Worm (Caenorhabditis elegans): ENCODE measurements around the gene abts-4.

abts-4 gene

ce11 chrX:6804857-6805256 is 43.3 kb upstream of the abts-4 start (continued):
- TF ChIP-seq ceh-20 (GFP tag; IDR thresholded peaks at IDR 0.05): no peak
- TF ChIP-seq skn-1 (tag; optimal IDR thresholded peaks at IDR 0.05): no peak
- no peak for TF ChIP-seq nhr-102 (tag; optimal IDR thresholded peaks at IDR 0.05)
- TF ChIP-seq unc-130 (GFP tag; optimal IDR thresholded peaks at IDR 0.05): no peak
- no peak for TF ChIP-seq F37D6.2 (tag; optimal IDR thresholded peaks at IDR 0.05)
- no peak for TF ChIP-seq egl-43 (GFP tag; IDR thresholded peaks at IDR 0.05)
- peak; percentile 83 for TF ChIP-seq dmd-6 (GFP tag; IDR thresholded peaks at IDR 0.05)
- TF ChIP-seq lin-13 (GFP tag; optimal IDR thresholded peaks at IDR 0.05): peak; percentile 16
- no peak for TF ChIP-seq ceh-82 (tag; optimal IDR thresholded peaks at IDR 0.05)

ce11 chrX:6804405-6804804 is 42.9 kb upstream of the abts-4 start:
- no peak for TF ChIP-seq snpc-4 (tag; optimal IDR thresholded peaks at IDR 0.05)
- TF ChIP-seq fkh-10 (GFP tag; optimal IDR thresholded peaks at IDR 0.05): no peak
- TF ChIP-seq mxl-2 (GFP tag; conservative IDR thresholded peaks at IDR 0.05): no peak
- no peak for TF ChIP-seq Y105C5A.15 (GFP tag; IDR thresholded peaks at IDR 0.05)
- TF ChIP-seq mdl-1 (tag; optimal IDR thresholded peaks at IDR 0.05): no peak
- no peak for TF ChIP-seq snpc-1.2 (GFP tag; IDR thresholded peaks at IDR 0.05)
- TF ChIP-seq daf-19 (GFP tag; conservative IDR thresholded peaks at IDR 0.05): no peak
- TF ChIP-seq hlh-11 (tag; optimal IDR thresholded peaks at IDR 0.05): no peak
- TF ChIP-seq unc-39 (tag; optimal IDR thresholded peaks at IDR 0.05): no peak
- TF ChIP-seq aha-1 (tag): peak; percentile 87
- TF ChIP-seq lir-3 (tag; optimal IDR thresholded peaks at IDR 0.05): no peak
- peak in 1 of 2 experiments; percentile 35 for TF ChIP-seq hif-1 (tag; optimal IDR thresholded peaks at IDR 0.05)
- no peak for TF ChIP-seq nhr-41 (GFP tag; IDR thresholded peaks at IDR 0.05)
- no peak for TF ChIP-seq vab-7 (GFP tag; IDR thresholded peaks at IDR 0.05)
- TF ChIP-seq mes-2 (tag; optimal IDR thresholded peaks at IDR 0.05; ENCODE audit: poor library complexity, severe bottlenecking): no peak
- TF ChIP-seq skn-1 (tag; optimal IDR thresholded peaks at IDR 0.05): no peak
- no peak for TF ChIP-seq R02D3.7 (tag; optimal IDR thresholded peaks at IDR 0.05)
- no peak for TF ChIP-seq tag-97 (GFP tag; IDR thresholded peaks at IDR 0.05)
- TF ChIP-seq zfp-3 (GFP tag; conservative IDR thresholded peaks at IDR 0.05): no peak
- no peak for TF ChIP-seq nhr-10 (tag; optimal IDR thresholded peaks at IDR 0.05)
- TF ChIP-seq nhr-77 (tag; optimal IDR thresholded peaks at IDR 0.05): no peak
- no peak for TF ChIP-seq duxl-1 (tag; optimal IDR thresholded peaks at IDR 0.05; ENCODE audit: poor library complexity)
- peak; percentile 69 for TF ChIP-seq hlh-30 (tag; optimal IDR thresholded peaks at IDR 0.05; ENCODE audit: insufficient read depth)
- TF ChIP-seq nhr-25 (tag; optimal IDR thresholded peaks at IDR 0.05; ENCODE audit: borderline replicate concordance, insufficient read depth): no peak
- no peak for TF ChIP-seq dve-1 (tag; optimal IDR thresholded peaks at IDR 0.05; ENCODE audit: insufficient read depth)
- TF ChIP-seq mep-1 (tag; optimal IDR thresholded peaks at IDR 0.05): no peak

ce11 chrX:6801546-6801945 is 40.0 kb upstream of the abts-4 start:
- TF ChIP-seq pqm-1 (tag; optimal IDR thresholded peaks at IDR 0.05): no peak
- no peak for TF ChIP-seq ces-1 (GFP tag; optimal IDR thresholded peaks at IDR 0.05)
- no peak for TF ChIP-seq nhr-77 (tag; optimal IDR thresholded peaks at IDR 0.05)
- no peak for TF ChIP-seq dmd-6 (GFP tag; IDR thresholded peaks at IDR 0.05)
- TF ChIP-seq mxl-3 (GFP tag; optimal IDR thresholded peaks at IDR 0.05): no peak
- TF ChIP-seq T20F7.1 (GFP tag; optimal IDR thresholded peaks at IDR 0.05): no peak
- TF ChIP-seq rbr-2 (tag; optimal IDR thresholded peaks at IDR 0.05): no peak
- TF ChIP-seq T26A8.4 (GFP tag; IDR thresholded peaks at IDR 0.05): no peak
- TF ChIP-seq ceh-62 (tag; optimal IDR thresholded peaks at IDR 0.05): no peak
- no peak for TF ChIP-seq F10B5.3 (tag; optimal IDR thresholded peaks at IDR 0.05)
- TF ChIP-seq ceh-44 (GFP tag; IDR thresholded peaks at IDR 0.05): no peak
- no peak for TF ChIP-seq nhr-42 (GFP tag; IDR thresholded peaks at IDR 0.05)
- TF ChIP-seq Y105C5A.15 (GFP tag; IDR thresholded peaks at IDR 0.05): no peak
- TF ChIP-seq lin-39 (tag; optimal IDR thresholded peaks at IDR 0.05): no peak
- TF ChIP-seq jun-1 (tag; optimal IDR thresholded peaks at IDR 0.05): no peak
- TF ChIP-seq tag-97 (GFP tag; IDR thresholded peaks at IDR 0.05): no peak
- TF ChIP-seq zag-1 (tag; optimal IDR thresholded peaks at IDR 0.05): no peak
- TF ChIP-seq set-16 (GFP tag; IDR thresholded peaks at IDR 0.05): no peak
- TF ChIP-seq php-3 (GFP tag; IDR thresholded peaks at IDR 0.05): no peak
